Worm (Caenorhabditis elegans) whole organism, L2 larva: ENCODE measurements around the gene C15H9.2.

Experiments
- C34F6.9 ChIP-seq: fragments of 150-350 bp; optimal IDR thresholded peaks from 2 replicates; lab custom pipeline; 2014; ENCODE audit warnings: missing biosample characterization, missing genetic modification characterization
- F13H6.1 ChIP-seq: sonication (generic microtip); optimal IDR thresholded peaks from 2 replicates; lab custom pipeline; 2016; ENCODE audit warnings: missing genetic modification characterization, missing compliant biosample characterization
- R02D3.7 ChIP-seq: fragments of 150-350 bp; optimal IDR thresholded peaks from 2 replicates; lab custom pipeline; 2014; ENCODE audit warnings: missing biosample characterization, missing genetic modification characterization
- Y55F3AM.14 ChIP-seq: fragments of 200-800 bp; sonication (Bioruptor generic); optimal IDR thresholded peaks from 2 replicates; lab custom pipeline; 2018; ENCODE audit warnings: mild to moderate bottlenecking, missing genetic modification characterization, missing compliant biosample characterization
- ZK546.5 ChIP-seq: sonication (generic microtip); optimal IDR thresholded peaks from 2 replicates; lab custom pipeline; 2017; ENCODE audit warnings: missing biosample characterization, missing genetic modification characterization
- aly-2 ChIP-seq: fragments of 150-350 bp; optimal IDR thresholded peaks from 2 replicates; lab custom pipeline; 2014; ENCODE audit warnings: missing biosample characterization, missing genetic modification characterization
- ama-1 ChIP-seq: fragments of 150-350 bp; optimal IDR thresholded peaks from 2 replicates; lab custom pipeline; 2018; ENCODE audit warnings: inconsistent platforms
- blmp-1 ChIP-seq: sonication (generic microtip); optimal IDR thresholded peaks from 2 replicates; lab custom pipeline; 2017; ENCODE audit warnings: missing genetic modification characterization, mild to moderate bottlenecking, missing compliant biosample characterization, antibody characterized with exemption, moderate library complexity; ENCODE audit not compliant: insufficient read depth
- ceh-16 ChIP-seq: fragments of 150-350 bp; optimal IDR thresholded peaks from 2 replicates; lab custom pipeline; 2014; ENCODE audit warnings: missing biosample characterization, missing genetic modification characterization
- ceh-82 ChIP-seq: fragments of 150-350 bp; optimal IDR thresholded peaks from 2 replicates; lab custom pipeline; 2014; ENCODE audit warnings: missing biosample characterization, missing genetic modification characterization
- crh-2 ChIP-seq: sonication (generic microtip); optimal IDR thresholded peaks from 2 replicates; lab custom pipeline; 2017; ENCODE audit warnings: missing biosample characterization, missing genetic modification characterization
- dmd-4 ChIP-seq: sonication (generic microtip); optimal IDR thresholded peaks from 2 replicates; lab custom pipeline; 2017; ENCODE audit warnings: missing biosample characterization, missing genetic modification characterization
- egl-27 ChIP-seq: sonication (generic microtip); optimal IDR thresholded peaks from 3 replicates; lab custom pipeline; 2017; ENCODE audit warnings: missing biosample characterization, missing genetic modification reagents, missing genetic modification characterization
- elt-1 ChIP-seq: fragments of 150-350 bp; optimal IDR thresholded peaks from 2 replicates; lab custom pipeline; 2014; ENCODE audit warnings: missing biosample characterization, missing genetic modification characterization
- fos-1 ChIP-seq: fragments of 150-350 bp; optimal IDR thresholded peaks from 2 replicates; lab custom pipeline; 2014; ENCODE audit warnings: missing biosample characterization, missing genetic modification characterization
- gmeb-1 ChIP-seq: fragments of 150-350 bp; optimal IDR thresholded peaks from 2 replicates; lab custom pipeline; 2014; ENCODE audit warnings: missing biosample characterization, missing genetic modification characterization
- lin-11 ChIP-seq: fragments of 150-350 bp; sonication (generic microtip); optimal IDR thresholded peaks from 2 replicates; lab custom pipeline; 2014; ENCODE audit warnings: missing biosample characterization, missing genetic modification characterization, inconsistent platforms, mixed read lengths
- lin-13 ChIP-seq: fragments of 150-350 bp; optimal IDR thresholded peaks from 2 replicates; lab custom pipeline; 2014; ENCODE audit warnings: missing biosample characterization, missing genetic modification reagents, missing genetic modification characterization
- lin-39 ChIP-seq: fragments of 150-350 bp; optimal IDR thresholded peaks from 2 replicates; lab custom pipeline; 2014; ENCODE audit warnings: missing biosample characterization, missing genetic modification reagents, missing genetic modification characterization
- lsy-2 ChIP-seq, 2 experiments: fragments of 150-350 bp in 1 of 2; sonication (generic microtip) in 1 of 2; optimal IDR thresholded peaks; 2 replicates each; lab custom pipeline; 2014 to 2017; ENCODE audit warnings: missing biosample characterization in 2 of 2, missing genetic modification characterization in 2 of 2
- mab-5 ChIP-seq: fragments of 150-350 bp; optimal IDR thresholded peaks from 2 replicates; lab custom pipeline; 2014; ENCODE audit warnings: missing biosample characterization, missing genetic modification characterization
- mbf-1 ChIP-seq: sonication (generic microtip); optimal IDR thresholded peaks from 2 replicates; lab custom pipeline; 2017; ENCODE audit warnings: missing biosample characterization, missing genetic modification characterization
- mdl-1 ChIP-seq, 2 experiments: fragments of 150-350 bp in 1 of 2; sonication (generic microtip) in 1 of 2; optimal IDR thresholded peaks; 2 replicates each; lab custom pipeline; 2017; ENCODE audit warnings: missing biosample characterization in 2 of 2, missing genetic modification characterization in 2 of 2
- nhr-11 ChIP-seq: fragments of 150-350 bp; optimal IDR thresholded peaks from 2 replicates; lab custom pipeline; 2014; ENCODE audit warnings: missing biosample characterization, missing genetic modification characterization
- nhr-12 ChIP-seq: fragments of 150-350 bp; optimal IDR thresholded peaks from 2 replicates; lab custom pipeline; 2014; ENCODE audit warnings: missing biosample characterization, missing genetic modification characterization
- nhr-129 ChIP-seq: fragments of 150-350 bp; optimal IDR thresholded peaks from 2 replicates; lab custom pipeline; 2014; ENCODE audit warnings: missing biosample characterization, missing genetic modification characterization
- nhr-21 ChIP-seq: fragments of 150-350 bp; optimal IDR thresholded peaks from 2 replicates; lab custom pipeline; 2014; ENCODE audit warnings: missing biosample characterization, missing genetic modification characterization
- nhr-23 ChIP-seq: fragments of 150-350 bp; optimal IDR thresholded peaks from 2 replicates; lab custom pipeline; 2014; ENCODE audit warnings: missing biosample characterization, missing genetic modification reagents, missing genetic modification characterization
- nhr-237 ChIP-seq: fragments of 150-350 bp; optimal IDR thresholded peaks from 2 replicates; lab custom pipeline; 2014; ENCODE audit warnings: missing biosample characterization, missing genetic modification characterization
- nhr-25 ChIP-seq: fragments of 150-350 bp; sonication (generic microtip); optimal IDR thresholded peaks from 3 replicates; lab custom pipeline; 2014; ENCODE audit warnings: missing biosample characterization, missing genetic modification characterization
- nhr-6 ChIP-seq: fragments of 150-350 bp; optimal IDR thresholded peaks from 2 replicates; lab custom pipeline; 2014; ENCODE audit warnings: missing biosample characterization, missing genetic modification characterization
- nhr-77 ChIP-seq: fragments of 150-350 bp; optimal IDR thresholded peaks from 2 replicates; lab custom pipeline; 2014; ENCODE audit warnings: missing biosample characterization, missing genetic modification characterization
- peb-1 ChIP-seq: fragments of 150-350 bp; optimal IDR thresholded peaks from 2 replicates; lab custom pipeline; 2014; ENCODE audit warnings: missing biosample characterization, missing genetic modification characterization
- skn-1 ChIP-seq: sonication (generic microtip); optimal IDR thresholded peaks from 2 replicates; lab custom pipeline; 2017; ENCODE audit warnings: missing biosample characterization, missing genetic modification characterization
- sma-3 ChIP-seq: sonication (generic microtip); optimal IDR thresholded peaks from 2 replicates; lab custom pipeline; 2016; ENCODE audit warnings: missing genetic modification reagents, missing genetic modification characterization, missing compliant biosample characterization
- sma-9 ChIP-seq, 2 experiments: fragments of 150-350 bp in 1 of 2; sonication (generic microtip) in 1 of 2; optimal IDR thresholded peaks; 2 replicates each; lab custom pipeline; 2014 to 2016; ENCODE audit warnings: missing genetic modification characterization in 2 of 2, mild to moderate bottlenecking in 1 of 2, missing biosample characterization in 1 of 2, missing compliant biosample characterization in 1 of 2, missing genetic modification reagents in 1 of 2, moderate library complexity in 1 of 2
- snpc-4 ChIP-seq: fragments of 150-350 bp; optimal IDR thresholded peaks from 2 replicates; lab custom pipeline; 2014; ENCODE audit warnings: missing biosample characterization, missing genetic modification characterization
- unc-39 ChIP-seq: fragments of 150-350 bp; optimal IDR thresholded peaks from 2 replicates; lab custom pipeline; 2014; ENCODE audit warnings: missing biosample characterization, missing genetic modification characterization
- unc-55 ChIP-seq: fragments of 150-350 bp; sonication (generic microtip); optimal IDR thresholded peaks from 3 replicates; lab custom pipeline; 2014; ENCODE audit warnings: missing biosample characterization, missing genetic modification reagents, missing genetic modification characterization
- unc-62 ChIP-seq: fragments of 150-350 bp; optimal IDR thresholded peaks from 2 replicates; lab custom pipeline; 2014; ENCODE audit warnings: missing biosample characterization, missing genetic modification reagents, missing genetic modification characterization
- zag-1 ChIP-seq: fragments of 150-350 bp; optimal IDR thresholded peaks from 2 replicates; lab custom pipeline; 2014; ENCODE audit warnings: missing biosample characterization, missing genetic modification characterization
- ztf-1 ChIP-seq: fragments of 200-800 bp; sonication (Bioruptor generic); conservative IDR thresholded peaks from 2 replicates; pipeline ENCODE4 v1.3.6; 2022; ENCODE audit warnings: missing genetic modification characterization, missing compliant biosample characterization
- ztf-11 ChIP-seq: sonication (generic microtip); optimal IDR thresholded peaks from 2 replicates; lab custom pipeline; 2017; ENCODE audit warnings: missing biosample characterization, missing genetic modification characterization
- ztf-4 ChIP-seq: fragments of 150-350 bp; optimal IDR thresholded peaks from 2 replicates; lab custom pipeline; 2014; ENCODE audit warnings: missing biosample characterization, missing genetic modification characterization

Gene C15H9.2

DNA sequence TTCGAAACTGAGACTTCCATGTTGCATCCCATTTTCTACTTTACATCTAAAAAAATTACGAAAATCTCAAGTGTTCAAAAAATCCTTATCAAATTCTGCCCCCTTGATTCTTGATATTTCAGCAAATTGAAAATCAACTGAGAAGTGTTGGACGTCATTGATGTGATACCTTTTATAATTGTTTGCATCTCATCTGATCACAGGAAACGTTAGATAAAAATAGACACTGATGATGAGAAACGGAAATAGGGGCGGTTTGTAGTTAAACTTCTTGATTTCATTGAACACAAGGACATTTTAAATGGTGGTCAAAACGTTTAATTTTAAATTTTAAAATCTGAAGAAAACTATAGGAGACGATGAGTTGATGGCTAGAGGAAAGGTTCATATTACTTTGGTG lies 10.4 kb downstream of the C15H9.2 start:
- no peak for TF ChIP-seq lsy-2 (tag; optimal IDR thresholded peaks at IDR 0.05; lab: Kevin White, UChicago)
- TF ChIP-seq nhr-77 = no peak
- TF ChIP-seq mdl-1 (tag; optimal IDR thresholded peaks at IDR 0.05; lab: Kevin White, UChicago) = no peak
- no peak for TF ChIP-seq ztf-4
- peak; percentile 10 for TF ChIP-seq sma-9 (GFP tag; optimal IDR thresholded peaks at IDR 0.05; lab: Kevin White, UChicago)
- TF ChIP-seq sma-9 (tag; optimal IDR thresholded peaks at IDR 0.05; lab: Kevin White, UChicago) = no peak

DNA sequence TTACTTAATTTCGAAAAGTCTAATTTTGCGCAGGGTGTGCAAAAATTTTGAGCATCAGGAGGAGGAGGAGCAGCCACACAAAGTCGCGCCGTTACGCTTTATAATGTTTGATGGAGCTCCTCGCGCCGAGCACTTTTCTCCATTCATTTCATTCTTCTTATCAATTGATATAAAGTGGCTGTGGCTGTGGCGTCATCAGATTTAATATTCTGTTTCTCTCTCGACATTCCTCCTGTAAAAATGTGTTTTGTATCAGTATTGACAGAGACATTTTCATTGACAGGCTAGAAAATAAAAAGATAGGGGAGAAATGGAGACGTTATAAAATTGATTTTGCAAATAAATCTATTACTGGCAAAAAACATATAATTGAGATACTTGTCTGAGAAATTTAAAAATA lies 11.0 kb downstream of the C15H9.2 start:
- TF ChIP-seq fos-1 (tag; lab: Kevin White, UChicago) = peak; percentile 62
- TF ChIP-seq F13H6.1 (tag; lab: Kevin White, UChicago) = peak; percentile 27
- peak; percentile 29 for TF ChIP-seq sma-9 (GFP tag; optimal IDR thresholded peaks at IDR 0.05; lab: Kevin White, UChicago)
- TF ChIP-seq sma-9 (tag; optimal IDR thresholded peaks at IDR 0.05; lab: Kevin White, UChicago) = no peak
- TF ChIP-seq ztf-11 (tag; lab: Kevin White, UChicago) = no peak
- no peak for TF ChIP-seq ceh-16 (tag; lab: Kevin White, UChicago)
- peak; percentile 55 for TF ChIP-seq crh-2 (tag; lab: Kevin White, UChicago)
- TF ChIP-seq ztf-4 = no peak

DNA sequence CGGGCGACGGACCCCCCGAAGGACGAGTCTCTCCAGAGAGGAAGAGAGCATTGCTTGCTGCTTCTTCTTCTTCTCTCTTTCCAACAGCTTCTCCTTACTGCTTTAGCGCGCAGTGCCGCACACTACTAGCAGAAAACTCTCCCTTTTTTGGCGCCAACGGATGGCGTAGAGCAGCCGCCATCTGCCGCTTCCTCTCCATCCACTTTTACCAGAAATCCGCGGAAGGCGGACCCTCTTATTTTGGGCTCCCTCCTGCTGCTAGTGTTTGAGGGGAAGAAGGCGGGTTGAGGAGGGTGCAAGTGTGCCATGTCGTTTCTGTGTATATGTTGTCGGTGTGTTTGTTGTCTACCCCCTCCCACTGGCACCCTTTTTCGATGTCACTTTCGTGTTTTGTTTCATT lies 16.1 kb downstream of the C15H9.2 start:
- TF ChIP-seq fos-1 (tag; lab: Kevin White, UChicago) (no peak), mbf-1 (tag; lab: Kevin White, UChicago) (no peak), nhr-11 (tag; lab: Kevin White, UChicago) (no peak), F13H6.1 (tag; lab: Kevin White, UChicago) (peak; percentile 59), dmd-4 (tag; lab: Kevin White, UChicago) (no peak), zag-1 (peak; percentile 64), Y55F3AM.14 (peak; percentile 58), peb-1 (no peak), C34F6.9 (tag; lab: Kevin White, UChicago) (no peak), nhr-25 (tag; lab: Kevin White, UChicago) (no peak), lin-11 (no peak), sma-9 (GFP tag; optimal IDR thresholded peaks at IDR 0.05; lab: Kevin White, UChicago) (no peak), sma-9 (tag; optimal IDR thresholded peaks at IDR 0.05; lab: Kevin White, UChicago) (no peak), lin-39 (tag; lab: Kevin White, UChicago) (no peak), ama-1 (no peak), unc-55 (peak; percentile 38), egl-27 (tag; lab: Kevin White, UChicago) (no peak), gmeb-1 (tag; lab: Kevin White, UChicago) (no peak), ceh-82 (tag; lab: Kevin White, UChicago) (no peak), R02D3.7 (tag; lab: Kevin White, UChicago) (no peak), snpc-4 (tag; lab: Kevin White, UChicago) (no peak), skn-1 (tag; lab: Kevin White, UChicago) (no peak), lsy-2 (tag; optimal IDR thresholded peaks at IDR 0.05; lab: Kevin White, UChicago) (no peak), nhr-21 (no peak), nhr-237 (no peak), ceh-16 (tag; lab: Kevin White, UChicago) (no peak), nhr-77 (no peak), ztf-1 (GFP tag; lab: Robert Waterston, UW) (no peak), mab-5 (tag; lab: Kevin White, UChicago) (peak; percentile 7), mdl-1 (tag; optimal IDR thresholded peaks at IDR 0.05; lab: Kevin White, UChicago) (peak in 1 of 2 experiments; percentile 6), elt-1 (tag; lab: Kevin White, UChicago) (no peak), nhr-23 (no peak), blmp-1 (no peak), nhr-12 (no peak), aly-2 (tag; lab: Kevin White, UChicago) (no peak), nhr-6 (tag; lab: Kevin White, UChicago) (no peak), crh-2 (tag; lab: Kevin White, UChicago) (peak; percentile 8), unc-39 (tag; lab: Kevin White, UChicago) (no peak), ztf-4 (no peak), ztf-11 (tag; lab: Kevin White, UChicago) (no peak), sma-3 (GFP tag; lab: Kevin White, UChicago) (no peak), lin-13 (GFP tag; lab: Kevin White, UChicago) (peak; percentile 1), nhr-129 (no peak), ZK546.5 (tag; lab: Kevin White, UChicago) (no peak), unc-62 (no peak)
